Worm (Caenorhabditis elegans): ENCODE results near the gene Y67D8C.7.

Gene Y67D8C.7

DNA sequence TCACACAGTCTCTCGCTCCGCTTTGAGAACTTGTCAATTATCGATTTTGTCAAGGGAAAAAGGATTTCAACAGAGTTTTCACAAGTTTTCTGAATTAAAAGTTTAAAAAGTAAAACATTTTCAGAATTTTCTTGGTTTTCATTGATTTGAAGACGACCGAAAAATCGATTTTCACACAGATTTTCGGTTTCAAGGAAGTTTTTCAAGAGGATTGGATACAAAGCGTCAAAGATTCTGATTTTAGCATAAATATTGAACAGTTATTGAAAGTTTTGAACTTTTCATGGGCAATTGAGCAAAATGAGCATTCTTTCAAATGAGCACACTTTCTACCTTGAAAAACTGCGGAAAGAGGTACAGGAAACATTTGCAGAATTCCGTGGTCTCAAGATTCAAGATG is 5.3 kb upstream of the Y67D8C.7 start, which contains the start of gene Y67D8C.2:
Gene Y67D8C.2, plus strand, starts transcription at position 301 of the 400 bp plus-strand sequence.
- TF ChIP-seq hnd-1 (tag; optimal IDR thresholded peaks at IDR 0.05): no peak
- no peak for TF ChIP-seq ets-7 (tag; optimal IDR thresholded peaks at IDR 0.05)
- no peak for TF ChIP-seq pes-1 (GFP tag; IDR thresholded peaks at IDR 0.05)
- no peak for TF ChIP-seq tbx-11 (GFP tag; IDR thresholded peaks at IDR 0.05)
- no peak for TF ChIP-seq ceh-13 (GFP tag; optimal IDR thresholded peaks at IDR 0.05)
- TF ChIP-seq flt-1 (GFP tag; IDR thresholded peaks at IDR 0.05): no peak
- TF ChIP-seq aly-1 (tag; optimal IDR thresholded peaks at IDR 0.05): no peak
- TF ChIP-seq hmg-4 (GFP tag; optimal IDR thresholded peaks at IDR 0.05): no peak
- no peak for TF ChIP-seq tra-4 (tag; optimal IDR thresholded peaks at IDR 0.05)
- no peak for TF ChIP-seq tbx-37 (GFP tag; conservative IDR thresholded peaks at IDR 0.05)
- no peak for TF ChIP-seq F13C5.2 (tag; optimal IDR thresholded peaks at IDR 0.05)
- TF ChIP-seq scrt-1 (GFP tag; IDR thresholded peaks at IDR 0.05): no peak
- TF ChIP-seq sea-1 (GFP tag; conservative IDR thresholded peaks at IDR 0.05): no peak

DNA sequence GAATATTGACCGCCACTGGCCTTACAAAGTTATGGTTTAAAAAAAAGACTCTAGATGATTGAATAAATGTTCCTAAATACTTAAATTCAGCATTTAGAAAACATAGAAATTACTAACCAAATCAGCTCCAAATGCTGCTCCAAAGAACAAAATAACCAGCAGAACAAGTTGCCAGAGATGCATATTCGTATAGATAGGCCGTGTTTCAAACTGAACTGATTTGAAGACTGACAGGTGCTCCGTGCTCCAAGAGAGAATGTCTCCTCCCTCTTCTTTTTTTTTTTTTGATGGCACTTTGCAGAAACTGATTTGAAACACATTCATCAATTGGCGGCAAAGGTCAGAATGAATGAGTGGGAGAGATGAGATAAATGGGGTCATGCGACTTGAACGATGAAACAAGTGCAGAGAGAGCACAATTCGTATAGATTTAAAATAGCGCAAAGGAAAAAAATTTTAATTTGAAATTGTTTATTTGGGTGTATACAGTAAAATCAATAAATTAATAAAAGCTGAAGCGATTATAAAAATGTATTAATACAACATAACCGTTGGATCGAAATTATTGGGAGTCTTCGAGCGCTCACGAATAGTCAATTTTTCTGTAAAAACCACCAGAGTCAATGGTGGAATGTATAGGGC is 3.0 kb upstream of the Y67D8C.7 start, which contains the start of gene cpg-9:
Gene cpg-9, minus strand, starts transcription at position 592 of the 642 bp plus-strand sequence.
- TF ChIP-seq hmg-4 (GFP tag; optimal IDR thresholded peaks at IDR 0.05) (no peak), aly-1 (tag; optimal IDR thresholded peaks at IDR 0.05) (no peak), tbx-11 (GFP tag; IDR thresholded peaks at IDR 0.05) (no peak), ets-7 (tag; optimal IDR thresholded peaks at IDR 0.05) (no peak), ceh-36 (tag; optimal IDR thresholded peaks at IDR 0.05) (no peak), ama-1 (optimal IDR thresholded peaks at IDR 0.05) (no peak), tra-4 (tag; optimal IDR thresholded peaks at IDR 0.05) (no peak), sea-1 (GFP tag; conservative IDR thresholded peaks at IDR 0.05) (no peak), hnd-1 (tag; optimal IDR thresholded peaks at IDR 0.05) (no peak), hmbx-1 (tag; optimal IDR thresholded peaks at IDR 0.05) (no peak), tbx-37 (GFP tag; conservative IDR thresholded peaks at IDR 0.05) (no peak), scrt-1 (GFP tag; IDR thresholded peaks at IDR 0.05) (no peak), ceh-13 (GFP tag; optimal IDR thresholded peaks at IDR 0.05) (no peak), F13C5.2 (tag; optimal IDR thresholded peaks at IDR 0.05) (no peak), B0310.2 (tag; optimal IDR thresholded peaks at IDR 0.05) (no peak), pes-1 (GFP tag; IDR thresholded peaks at IDR 0.05) (no peak)

DNA sequence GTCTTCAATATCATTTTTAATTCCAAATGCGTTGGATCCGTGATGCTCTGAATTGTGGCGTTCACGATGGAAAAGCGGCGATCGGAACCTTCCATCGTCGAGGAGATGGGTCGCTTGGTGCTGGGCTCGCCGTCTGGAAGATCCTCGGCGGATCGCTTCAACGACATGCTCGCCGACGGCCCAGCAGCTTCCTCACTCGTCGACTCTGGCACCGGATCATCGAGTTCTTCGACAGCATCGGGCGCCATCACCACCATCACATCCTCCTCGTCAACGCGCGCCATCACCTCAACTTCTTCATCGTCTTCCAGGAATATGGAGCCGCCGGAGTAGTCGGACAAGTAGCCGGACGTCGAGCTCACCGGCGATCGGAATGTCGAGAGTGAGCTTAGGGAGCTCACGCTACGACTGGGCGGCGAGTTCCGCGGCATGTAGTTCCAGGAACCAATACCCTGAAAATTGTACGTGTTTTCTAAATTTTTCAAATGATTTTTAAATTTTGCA is 3.7 kb downstream of the Y67D8C.7 start, which contains the start of gene Y67D8C.6:
Gene Y67D8C.6, minus strand, starts transcription at position 454 of the 504 bp plus-strand sequence.
- TF ChIP-seq ceh-36 (tag; optimal IDR thresholded peaks at IDR 0.05): no peak
- no peak for TF ChIP-seq tra-4 (tag; optimal IDR thresholded peaks at IDR 0.05)
- no peak for TF ChIP-seq ets-7 (tag; optimal IDR thresholded peaks at IDR 0.05)
- no peak for TF ChIP-seq hmbx-1 (tag; optimal IDR thresholded peaks at IDR 0.05)
- no peak for TF ChIP-seq ceh-13 (GFP tag; optimal IDR thresholded peaks at IDR 0.05)
- TF ChIP-seq ama-1 (optimal IDR thresholded peaks at IDR 0.05): no peak
- TF ChIP-seq flt-1 (GFP tag; IDR thresholded peaks at IDR 0.05): no peak
- TF ChIP-seq aly-1 (tag; optimal IDR thresholded peaks at IDR 0.05): no peak
- no peak for TF ChIP-seq hnd-1 (tag; optimal IDR thresholded peaks at IDR 0.05)
- no peak for TF ChIP-seq sea-1 (GFP tag; conservative IDR thresholded peaks at IDR 0.05)
- TF ChIP-seq tbx-37 (GFP tag; conservative IDR thresholded peaks at IDR 0.05): no peak
- no peak for TF ChIP-seq F13C5.2 (tag; optimal IDR thresholded peaks at IDR 0.05)

DNA sequence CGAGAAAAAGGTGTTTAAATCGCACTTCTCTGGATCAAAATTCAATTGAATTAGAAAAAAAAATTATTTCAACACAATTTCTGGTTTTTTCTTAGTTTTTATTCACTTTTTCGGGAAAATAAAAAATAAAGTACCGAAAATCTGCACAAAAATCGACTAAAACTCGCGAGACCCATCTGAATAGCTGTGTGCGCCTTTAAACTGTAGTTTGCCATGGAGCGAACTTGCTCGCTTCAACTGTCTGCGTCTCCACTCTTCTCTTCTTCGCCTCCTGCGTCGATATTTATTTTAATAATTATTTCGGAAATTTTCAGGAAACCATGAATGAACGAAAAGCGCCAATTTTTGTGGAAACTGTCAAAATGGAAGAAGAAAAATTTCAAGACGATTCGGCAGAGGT is 10.9 kb downstream of the Y67D8C.7 start:
- no peak for TF ChIP-seq ceh-13 (GFP tag; optimal IDR thresholded peaks at IDR 0.05)
- TF ChIP-seq pes-1 (GFP tag; IDR thresholded peaks at IDR 0.05): no peak
- no peak for TF ChIP-seq hnd-1 (tag; optimal IDR thresholded peaks at IDR 0.05)
- no peak for TF ChIP-seq B0310.2 (tag; optimal IDR thresholded peaks at IDR 0.05)
- no peak for TF ChIP-seq ets-7 (tag; optimal IDR thresholded peaks at IDR 0.05)
- TF ChIP-seq tra-4 (tag; optimal IDR thresholded peaks at IDR 0.05): no peak
- TF ChIP-seq ama-1 (optimal IDR thresholded peaks at IDR 0.05): no peak
- no peak for TF ChIP-seq hmbx-1 (tag; optimal IDR thresholded peaks at IDR 0.05)

DNA sequence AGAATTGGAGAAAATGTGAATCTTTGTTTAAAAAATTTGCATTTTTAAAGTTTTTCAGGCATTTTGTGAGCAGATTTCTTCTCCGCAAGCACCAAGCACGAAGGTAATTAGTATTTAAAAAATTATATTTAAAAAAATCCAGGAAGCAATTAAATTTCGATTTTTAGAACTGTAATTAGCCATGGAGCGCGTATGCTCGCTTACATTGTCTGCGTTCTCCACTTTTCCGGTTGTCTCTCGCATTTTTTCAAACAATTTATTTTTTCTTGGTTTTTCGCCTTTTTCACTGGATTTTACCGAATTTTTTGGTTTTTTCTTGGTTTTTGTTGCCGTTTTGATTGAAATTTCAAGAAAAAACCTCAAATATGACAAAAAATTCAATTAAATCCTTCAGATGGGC is 11.4 kb downstream of the Y67D8C.7 start:
- TF ChIP-seq hnd-1 (tag; optimal IDR thresholded peaks at IDR 0.05) (no peak), ceh-13 (GFP tag; optimal IDR thresholded peaks at IDR 0.05) (no peak), sea-1 (GFP tag; conservative IDR thresholded peaks at IDR 0.05) (no peak), hmg-4 (GFP tag; optimal IDR thresholded peaks at IDR 0.05) (no peak), ets-7 (tag; optimal IDR thresholded peaks at IDR 0.05) (no peak), tra-4 (tag; optimal IDR thresholded peaks at IDR 0.05) (no peak), hmbx-1 (tag; optimal IDR thresholded peaks at IDR 0.05) (no peak)

DNA sequence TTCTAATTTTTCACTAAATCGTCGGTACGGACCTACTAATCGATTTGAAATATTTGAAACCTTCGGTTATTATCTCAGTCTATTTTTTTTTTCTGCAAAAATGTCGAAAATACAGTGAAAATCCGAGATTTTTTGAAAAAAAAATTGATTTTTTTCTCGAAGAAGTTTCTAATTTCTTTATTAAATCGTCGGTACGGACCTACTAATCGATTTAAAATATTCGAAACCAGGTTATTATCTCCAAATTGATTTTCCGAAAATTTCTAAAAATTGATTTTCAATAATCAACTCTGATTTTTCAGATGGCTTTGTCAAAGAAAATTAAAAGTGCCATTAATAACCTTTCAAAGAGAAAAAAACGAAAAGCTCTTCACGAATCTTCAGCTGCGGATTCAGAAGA is 13.3 kb downstream of the Y67D8C.7 start, which contains the start of gene ivph-3:
Gene ivph-3, plus strand, starts transcription at position 301 of the 400 bp plus-strand sequence.
- TF ChIP-seq hmbx-1 (tag; optimal IDR thresholded peaks at IDR 0.05) (no peak), scrt-1 (GFP tag; IDR thresholded peaks at IDR 0.05) (no peak), aly-1 (tag; optimal IDR thresholded peaks at IDR 0.05) (no peak), tbx-11 (GFP tag; IDR thresholded peaks at IDR 0.05) (no peak), hmg-4 (GFP tag; optimal IDR thresholded peaks at IDR 0.05) (no peak), ceh-13 (GFP tag; optimal IDR thresholded peaks at IDR 0.05) (no peak), pes-1 (GFP tag; IDR thresholded peaks at IDR 0.05) (no peak), tbx-37 (GFP tag; conservative IDR thresholded peaks at IDR 0.05) (no peak), ceh-36 (tag; optimal IDR thresholded peaks at IDR 0.05) (no peak), hnd-1 (tag; optimal IDR thresholded peaks at IDR 0.05) (no peak), ama-1 (optimal IDR thresholded peaks at IDR 0.05) (no peak), flt-1 (GFP tag; IDR thresholded peaks at IDR 0.05) (no peak), sea-1 (GFP tag; conservative IDR thresholded peaks at IDR 0.05) (no peak), tra-4 (tag; optimal IDR thresholded peaks at IDR 0.05) (no peak), ets-7 (tag; optimal IDR thresholded peaks at IDR 0.05) (no peak), F13C5.2 (tag; optimal IDR thresholded peaks at IDR 0.05) (no peak), B0310.2 (tag; optimal IDR thresholded peaks at IDR 0.05) (no peak)
